Fruit fly (Drosophila melanogaster) whole organism, prepupa: ENCODE data around the gene Fatp1.

Source experiments
- CG10631 ChIP-seq: fragments of 200-800 bp; sonication (Bioruptor generic); optimal IDR thresholded peaks from 2 replicates; lab custom pipeline; 2016; ENCODE audit warnings: missing biosample characterization, missing genetic modification characterization
- CG10669 ChIP-seq: fragments of 200-800 bp; sonication (Bioruptor generic); optimal IDR thresholded peaks from 3 replicates; lab custom pipeline; 2018; ENCODE audit warnings: missing biosample characterization, mild to moderate bottlenecking, missing genetic modification characterization, moderate library complexity
- CG16779 ChIP-seq: fragments of 200-800 bp; sonication (Bioruptor generic); optimal IDR thresholded peaks from 3 replicates; lab custom pipeline; 2017; ENCODE audit warnings: missing biosample characterization, mild to moderate bottlenecking, missing genetic modification characterization
- CG6163 ChIP-seq: fragments of 200-800 bp; sonication (Bioruptor generic); IDR thresholded peaks from 3 replicates; pipeline ENCODE4 v1.3.6; 2022; ENCODE audit warnings: missing biosample characterization, missing genetic modification characterization
- Eip78C ChIP-seq: fragments of 200-800 bp; sonication (Bioruptor generic); peaks from one replicate; lab custom pipeline; 2016; ENCODE audit warnings: missing biosample characterization, missing genetic modification characterization
- acj6 ChIP-seq: fragments of 200-800 bp; sonication (Bioruptor generic); optimal IDR thresholded peaks from 3 replicates; lab custom pipeline; 2016; ENCODE audit warnings: missing biosample characterization, missing genetic modification characterization
- lz ChIP-seq: fragments of 200-800 bp; sonication (Bioruptor generic); optimal IDR thresholded peaks from 3 replicates; lab custom pipeline; 2016; ENCODE audit warnings: missing biosample characterization, missing genetic modification characterization
- spab ChIP-seq: fragments of 200-800 bp; sonication (Bioruptor generic); optimal IDR thresholded peaks from 2 replicates; lab custom pipeline; 2017; ENCODE audit warnings: missing biosample characterization, mild to moderate bottlenecking, missing genetic modification characterization, missing genetic modification reagents

dm6 chr2L:10503356-10503977, 13.6 kb downstream of the Fatp1 start:
- no peak for TF ChIP-seq CG10669 (GFP tag; lab: Kevin White, UChicago)
- TF ChIP-seq CG10631 (GFP tag; lab: Kevin White, UChicago), result no peak
- TF ChIP-seq CG16779 (tag; lab: Kevin White, UChicago), result no peak
- no peak for TF ChIP-seq CG6163 (GFP tag; lab: Robert Waterston, UW)
- no peak for TF ChIP-seq spab (GFP tag; lab: Kevin White, UChicago)
- no peak for TF ChIP-seq lz
- no peak for TF ChIP-seq acj6 (GFP tag; lab: Kevin White, UChicago)
- no peak for TF ChIP-seq Eip78C (GFP tag; lab: Kevin White, UChicago)
